Fruit fly (Drosophila melanogaster) whole organism, embryonic: ENCODE results near the gene Ostgamma.
A peak's percentile ranks its signal among the peaks of the same experiment; 100 is the strongest.

ENCODE experiments used
- Blimp-1 ChIP-seq: fragments of 200-800 bp; sonication (Bioruptor generic); optimal IDR thresholded peaks from 3 replicates; lab custom pipeline; 2018; ENCODE audit warnings: missing biosample characterization, missing genetic modification characterization, mild to moderate bottlenecking, moderate library complexity, missing genetic modification reagents
- C15 ChIP-seq: fragments of 200-800 bp; sonication (Bioruptor generic); IDR thresholded peaks from 3 replicates; pipeline ENCODE4 v1.3.6; 2022; ENCODE audit warnings: missing biosample characterization, missing genetic modification characterization
- CG13296 ChIP-seq: fragments of 200-800 bp; sonication (Bioruptor generic); optimal IDR thresholded peaks from 3 replicates; lab custom pipeline; 2018; ENCODE audit warnings: missing biosample characterization, mild to moderate bottlenecking, missing genetic modification characterization
- CG14050 ChIP-seq: fragments of 200-800 bp; sonication (Bioruptor generic); IDR thresholded peaks from 3 replicates; pipeline ENCODE4 v1.3.6; 2022; ENCODE audit warnings: missing biosample characterization, missing genetic modification characterization
- CG15514 ChIP-seq: fragments of 200-800 bp; sonication (Bioruptor generic); optimal IDR thresholded peaks from 3 replicates; lab custom pipeline; 2017; ENCODE audit warnings: missing biosample characterization, missing genetic modification characterization, mild to moderate bottlenecking, moderate library complexity, missing genetic modification reagents
- CG15696 ChIP-seq: fragments of 200-800 bp; sonication (Bioruptor generic); optimal IDR thresholded peaks from 2 replicates; lab custom pipeline; 2019; ENCODE audit warnings: missing biosample characterization, mild to moderate bottlenecking, missing genetic modification characterization, moderate library complexity
- CG17912 ChIP-seq: fragments of 200-800 bp; sonication (Bioruptor generic); optimal IDR thresholded peaks from 2 replicates; lab custom pipeline; 2018; ENCODE audit warnings: missing biosample characterization, mild to moderate bottlenecking, missing genetic modification characterization
- CG18011 ChIP-seq: fragments of 200-800 bp; sonication (Bioruptor generic); optimal IDR thresholded peaks from 2 replicates; lab custom pipeline; 2017; ENCODE audit warnings: missing biosample characterization, missing genetic modification characterization, mild to moderate bottlenecking, moderate library complexity, missing genotype
- CG18764 ChIP-seq: fragments of 200-800 bp; sonication (Bioruptor generic); optimal IDR thresholded peaks from 3 replicates; lab custom pipeline; 2016; ENCODE audit warnings: missing biosample characterization, missing genetic modification characterization
- CG31441 ChIP-seq: fragments of 200-800 bp; sonication (Bioruptor generic); IDR thresholded peaks from 2 replicates; pipeline ENCODE4 v1.3.6; 2022; ENCODE audit warnings: missing biosample characterization, missing genetic modification characterization
- CG32532 ChIP-seq: fragments of 200-800 bp; sonication (Bioruptor generic); IDR thresholded peaks from 2 replicates; pipeline ENCODE4 v1.3.6; 2022; ENCODE audit warnings: missing biosample characterization, missing genetic modification characterization
- CG33557 ChIP-seq: fragments of 200-800 bp; sonication (Bioruptor generic); optimal IDR thresholded peaks from 2 replicates; lab custom pipeline; 2019; ENCODE audit warnings: missing biosample characterization, mild to moderate bottlenecking, missing genetic modification characterization, moderate library complexity
- CG3407 ChIP-seq: fragments of 200-800 bp; sonication (Bioruptor generic); optimal IDR thresholded peaks from 2 replicates; lab custom pipeline; 2018; ENCODE audit warnings: missing biosample characterization, mild to moderate bottlenecking, missing genetic modification characterization
- CG5245 ChIP-seq: fragments of 200-800 bp; sonication (Bioruptor generic); optimal IDR thresholded peaks from 3 replicates; lab custom pipeline; 2016; ENCODE audit warnings: missing biosample characterization, missing genetic modification characterization
- CG6654 ChIP-seq: fragments of 200-800 bp; sonication (Bioruptor generic); optimal IDR thresholded peaks from 2 replicates; lab custom pipeline; 2017; ENCODE audit warnings: missing biosample characterization, mild to moderate bottlenecking, missing genetic modification characterization
- CG8089 ChIP-seq: fragments of 200-800 bp; sonication (Bioruptor generic); optimal IDR thresholded peaks from 3 replicates; lab custom pipeline; 2016; ENCODE audit warnings: missing biosample characterization, missing genetic modification characterization
- CG8478 ChIP-seq: fragments of >200 bp; optimal IDR thresholded peaks from 2 replicates; lab custom pipeline; 2018
- Fer3 ChIP-seq: fragments of 200-800 bp; sonication (Bioruptor generic); optimal IDR thresholded peaks from 2 replicates; lab custom pipeline; 2018; ENCODE audit warnings: missing biosample characterization, mild to moderate bottlenecking, missing genetic modification characterization, moderate library complexity
- GATAe ChIP-seq: fragments of 200-800 bp; sonication (Bioruptor generic); conservative IDR thresholded peaks from 2 replicates; pipeline ENCODE4 v1.3.6; 2022; ENCODE audit warnings: missing biosample characterization, missing genetic modification characterization
- HHEX ChIP-seq: fragments of 200-800 bp; sonication (Bioruptor generic); optimal IDR thresholded peaks from 3 replicates; lab custom pipeline; 2017; ENCODE audit warnings: missing biosample characterization, mild to moderate bottlenecking, missing genetic modification characterization, missing genetic modification reagents
- HLH4C ChIP-seq: fragments of 200-800 bp; sonication (Bioruptor generic); IDR thresholded peaks from 3 replicates; pipeline ENCODE4 v1.3.6; 2022; ENCODE audit warnings: missing biosample characterization, missing genetic modification characterization; ENCODE audit not compliant: partially characterized antibody
- HLH54F ChIP-seq: fragments of 200-800 bp; sonication (Bioruptor generic); optimal IDR thresholded peaks from 3 replicates; lab custom pipeline; 2016; ENCODE audit warnings: missing biosample characterization, missing genetic modification characterization
- Hr3 ChIP-seq: fragments of 200-800 bp; sonication (Bioruptor generic); optimal IDR thresholded peaks from 3 replicates; lab custom pipeline; 2016; ENCODE audit warnings: missing biosample characterization, missing genetic modification characterization
- Jarid2 ChIP-seq: fragments of 200-800 bp; sonication (Bioruptor generic); optimal IDR thresholded peaks from 3 replicates; lab custom pipeline; 2017; ENCODE audit warnings: mild to moderate bottlenecking, missing biosample characterization, missing genetic modification reagents, missing genetic modification characterization
- Lpt ChIP-seq: fragments of >200 bp; optimal IDR thresholded peaks from 2 replicates; lab custom pipeline; 2018; ENCODE audit warnings: missing biosample characterization, missing genetic modification characterization
- Mad ChIP-seq: fragments of 200-800 bp; sonication (Bioruptor generic); optimal IDR thresholded peaks from 2 replicates; lab custom pipeline; 2016; ENCODE audit warnings: missing biosample characterization, missing genetic modification characterization
- NfI ChIP-seq: fragments of 200-800 bp; sonication (Bioruptor generic); optimal IDR thresholded peaks from 3 replicates; lab custom pipeline; 2018; ENCODE audit warnings: missing biosample characterization, mild to moderate bottlenecking, missing genetic modification characterization, moderate library complexity
- Oli ChIP-seq: fragments of 200-800 bp; sonication (Bioruptor generic); optimal IDR thresholded peaks from 2 replicates; lab custom pipeline; 2018; ENCODE audit warnings: missing biosample characterization, mild to moderate bottlenecking, missing genetic modification characterization, moderate library complexity
- Pdp1 ChIP-seq, 2 experiments: fragments of 200-800 bp; sonication (Bioruptor generic); optimal IDR thresholded peaks; 3 replicates each; lab custom pipeline; 2016; ENCODE audit warnings: missing biosample characterization in 2 of 2, missing genetic modification characterization in 2 of 2, mild to moderate bottlenecking in 1 of 2, moderate library complexity in 1 of 2
- Tbp ChIP-seq: fragments of >200 bp; optimal IDR thresholded peaks from 2 replicates; lab custom pipeline; 2018; ENCODE audit warnings: missing biosample characterization, missing genetic modification characterization
- ap ChIP-seq: fragments of 200-800 bp; sonication (Bioruptor generic); IDR thresholded peaks from 2 replicates; pipeline ENCODE4 v1.3.6; 2022; ENCODE audit warnings: missing biosample characterization, missing genetic modification characterization
- ase ChIP-seq: fragments of 200-800 bp; sonication (Bioruptor generic); IDR thresholded peaks from 3 replicates; pipeline ENCODE4 v1.3.6; 2022; ENCODE audit warnings: missing biosample characterization, missing genetic modification characterization
- br ChIP-seq: fragments of >200 bp; optimal IDR thresholded peaks from 2 replicates; lab custom pipeline; 2017
- cas ChIP-seq: fragments of 200-800 bp; sonication (Bioruptor generic); IDR thresholded peaks from 2 replicates; pipeline ENCODE4 v1.3.6; 2022; ENCODE audit warnings: missing biosample characterization, missing genetic modification characterization
- caup ChIP-seq: fragments of 200-800 bp; sonication (Bioruptor generic); optimal IDR thresholded peaks from 3 replicates; lab custom pipeline; 2017; ENCODE audit warnings: missing biosample characterization, mild to moderate bottlenecking, missing genetic modification characterization, moderate library complexity; ENCODE audit not compliant: severe bottlenecking
- cg ChIP-seq: fragments of 200-800 bp; sonication (Bioruptor generic); optimal IDR thresholded peaks from 3 replicates; lab custom pipeline; 2019; ENCODE audit warnings: missing biosample characterization, mild to moderate bottlenecking, missing genetic modification characterization, moderate library complexity
- corto ChIP-seq: fragments of 200-800 bp; sonication (Bioruptor generic); optimal IDR thresholded peaks from 2 replicates; lab custom pipeline; 2016; ENCODE audit warnings: missing biosample characterization, mild to moderate bottlenecking, missing genetic modification characterization, moderate library complexity
- dm ChIP-seq: fragments of 200-800 bp; sonication (Bioruptor generic); optimal IDR thresholded peaks from 3 replicates; lab custom pipeline; 2016; ENCODE audit warnings: missing biosample characterization, missing genetic modification characterization
- grn ChIP-seq: fragments of 200-800 bp; sonication (Bioruptor generic); optimal IDR thresholded peaks from 3 replicates; lab custom pipeline; 2017; ENCODE audit warnings: missing biosample characterization, missing genetic modification characterization
- gsb ChIP-seq: fragments of 200-800 bp; sonication (Bioruptor generic); IDR thresholded peaks from 2 replicates; pipeline ENCODE4 v1.3.6; 2022; ENCODE audit warnings: missing biosample characterization, missing genetic modification characterization
- hbn ChIP-seq: fragments of 200-800 bp; sonication (Bioruptor generic); IDR thresholded peaks from 2 replicates; pipeline ENCODE4 v1.3.6; 2022; ENCODE audit warnings: missing biosample characterization, missing genetic modification characterization; ENCODE audit not compliant: partially characterized antibody
- lab ChIP-seq: fragments of 200-800 bp; sonication (Bioruptor generic); optimal IDR thresholded peaks from 3 replicates; lab custom pipeline; 2017; ENCODE audit warnings: missing biosample characterization, missing genetic modification characterization, mild to moderate bottlenecking, moderate library complexity, missing genetic modification reagents
- lmd ChIP-seq: fragments of 200-800 bp; sonication (Bioruptor generic); IDR thresholded peaks from 2 replicates; pipeline ENCODE4 v1.3.6; 2022; ENCODE audit warnings: missing biosample characterization, missing genetic modification characterization
- nau ChIP-seq: fragments of 200-800 bp; sonication (Bioruptor generic); optimal IDR thresholded peaks from 3 replicates; lab custom pipeline; 2017; ENCODE audit warnings: missing biosample characterization, mild to moderate bottlenecking, missing genetic modification characterization, missing genetic modification reagents
- org-1 ChIP-seq: fragments of 200-800 bp; sonication (Bioruptor generic); optimal IDR thresholded peaks from 2 replicates; lab custom pipeline; 2017; ENCODE audit warnings: missing biosample characterization, missing genetic modification characterization
- ranshi ChIP-seq: fragments of 200-800 bp; sonication (Bioruptor generic); IDR thresholded peaks from 2 replicates; pipeline ENCODE4 v1.3.6; 2022; ENCODE audit warnings: missing biosample characterization, missing genetic modification characterization
- schlank ChIP-seq: fragments of 200-800 bp; sonication (Bioruptor generic); optimal IDR thresholded peaks from 2 replicates; lab custom pipeline; 2018; ENCODE audit warnings: missing biosample characterization, mild to moderate bottlenecking, missing genetic modification characterization
- sim ChIP-seq: fragments of 200-800 bp; sonication (Bioruptor generic); IDR thresholded peaks from 2 replicates; pipeline ENCODE4 v1.3.6; 2022; ENCODE audit warnings: missing biosample characterization, missing genetic modification characterization
- sisA ChIP-seq: fragments of 200-800 bp; sonication (Bioruptor generic); IDR thresholded peaks from 2 replicates; pipeline ENCODE4 v1.3.6; 2022; ENCODE audit warnings: missing biosample characterization, missing genetic modification characterization
- stc ChIP-seq: fragments of 200-800 bp; sonication (Bioruptor generic); IDR thresholded peaks from 2 replicates; pipeline ENCODE4 v1.3.6; 2022; ENCODE audit warnings: missing biosample characterization, missing genetic modification characterization
- tap ChIP-seq: fragments of 200-800 bp; optimal IDR thresholded peaks from 3 replicates; lab custom pipeline; 2019; ENCODE audit warnings: missing biosample characterization, mild to moderate bottlenecking, missing genetic modification characterization, moderate library complexity

The Ostgamma gene

DNA sequence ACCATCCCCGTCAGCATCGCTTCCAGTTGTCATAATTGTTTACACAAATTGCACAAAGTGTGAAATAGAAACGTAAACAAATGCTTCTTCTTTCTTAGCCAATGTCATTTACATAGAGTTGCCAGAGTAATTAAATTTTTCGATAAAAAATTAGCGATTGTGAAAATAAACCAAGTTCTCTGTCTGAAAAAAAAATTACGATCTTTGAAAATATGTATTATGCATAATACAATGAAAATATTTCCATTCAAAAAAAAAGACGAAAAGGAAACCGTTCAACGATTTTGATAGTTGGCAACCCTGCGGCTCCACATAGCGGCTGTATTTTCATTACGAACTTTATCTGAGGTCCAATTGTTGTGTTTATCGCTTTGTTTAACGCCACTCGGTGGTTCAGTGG is 3.1 kb upstream of the Ostgamma start, which contains the start of the genes CG7810 and CG7806 (continued):
- TF ChIP-seq CG33557 (GFP tag; lab: Kevin White, UChicago), result peak; percentile 84
- peak; percentile 89 for TF ChIP-seq Blimp-1 (GFP tag; lab: Kevin White, UChicago)
- peak; percentile 90 for TF ChIP-seq lmd (GFP tag; lab: Robert Waterston, UW)
- TF ChIP-seq gsb (GFP tag; lab: Robert Waterston, UW), result peak; percentile 58; the same call in 1 of the 2 replicates
- TF ChIP-seq CG18011 (GFP tag; lab: Kevin White, UChicago), result peak; percentile 78
- peak; percentile 28 for TF ChIP-seq Jarid2 (GFP tag; lab: Kevin White, UChicago)
- TF ChIP-seq Lpt (GFP tag; lab: Kevin White, UChicago), result no peak
- TF ChIP-seq HHEX, result peak; percentile 80
- TF ChIP-seq CG31441 (GFP tag; lab: Robert Waterston, UW), result no peak; the same call in 1 of the 2 replicates
- TF ChIP-seq sim (GFP tag; lab: Robert Waterston, UW), result peak; percentile 88
- peak; percentile 82 for TF ChIP-seq org-1 (GFP tag; lab: Kevin White, UChicago)
- no peak for TF ChIP-seq br (lab: Kevin White, UChicago)
- TF ChIP-seq Pdp1 (GFP tag; optimal IDR thresholded peaks at IDR 0.05; lab: Kevin White, UChicago), result peak; percentile 88 to 89
- TF ChIP-seq CG32532 (GFP tag; lab: Robert Waterston, UW), result peak; percentile 90
- TF ChIP-seq GATAe (GFP tag; lab: Robert Waterston, UW), result peak; percentile 43; the same call in 1 of the 2 replicates
- peak; percentile 89 for TF ChIP-seq HLH54F (GFP tag; lab: Kevin White, UChicago)
- peak; percentile 71; the same call in 2 of the 3 replicates for TF ChIP-seq C15
- TF ChIP-seq NfI (GFP tag; lab: Kevin White, UChicago), result peak; percentile 88
- TF ChIP-seq cg (GFP tag; lab: Kevin White, UChicago), result no peak
- TF ChIP-seq Hr3, result peak; percentile 87
- TF ChIP-seq tap (tag; lab: Kevin White, UChicago), result peak; percentile 84
- TF ChIP-seq ase (GFP tag; lab: Robert Waterston, UW), result peak; percentile 80
- peak; percentile 86 for TF ChIP-seq CG15514
- TF ChIP-seq CG14050 (GFP tag; lab: Robert Waterston, UW), result peak; percentile 88
- TF ChIP-seq CG8478 (lab: Kevin White, UChicago), result no peak
- TF ChIP-seq Tbp (GFP tag; lab: Kevin White, UChicago), result no peak
- TF ChIP-seq stc (GFP tag; lab: Robert Waterston, UW), result peak; percentile 92
- peak; percentile 52 for TF ChIP-seq HLH4C
- TF ChIP-seq caup (GFP tag; lab: Kevin White, UChicago), result peak; percentile 83
- TF ChIP-seq CG8089 (GFP tag; lab: Kevin White, UChicago), result peak; percentile 87
- peak; percentile 88 for TF ChIP-seq CG18764 (GFP tag; lab: Kevin White, UChicago)
- peak; percentile 63 for TF ChIP-seq schlank
- peak; percentile 69; the same call in 1 of the 2 replicates for TF ChIP-seq cas (GFP tag; lab: Robert Waterston, UW)
- TF ChIP-seq ranshi, result peak; percentile 89
- TF ChIP-seq Mad (GFP tag; lab: Kevin White, UChicago), result peak; percentile 86
- peak; percentile 83 for TF ChIP-seq CG3407
- no peak for TF ChIP-seq hbn
- TF ChIP-seq CG15696 (tag; lab: Kevin White, UChicago), result peak; percentile 74
- TF ChIP-seq nau (GFP tag; lab: Kevin White, UChicago), result no peak
- peak; percentile 69 for TF ChIP-seq dm (GFP tag; lab: Kevin White, UChicago)
- peak; percentile 84 for TF ChIP-seq sisA (GFP tag; lab: Robert Waterston, UW)
- peak; percentile 90 for TF ChIP-seq Fer3 (tag; lab: Kevin White, UChicago)
- TF ChIP-seq CG6654 (GFP tag; lab: Kevin White, UChicago), result peak; percentile 60
- peak; percentile 88 for TF ChIP-seq Oli (tag; lab: Kevin White, UChicago)
- TF ChIP-seq CG5245 (GFP tag; lab: Kevin White, UChicago), result peak; percentile 80
- no peak for TF ChIP-seq grn (GFP tag; lab: Kevin White, UChicago)
- no peak for TF ChIP-seq corto (GFP tag; lab: Kevin White, UChicago)
- peak; percentile 86 for TF ChIP-seq CG13296 (GFP tag; lab: Kevin White, UChicago)
- no peak for TF ChIP-seq lab (GFP tag; lab: Kevin White, UChicago)
- peak; percentile 69 for TF ChIP-seq ap (GFP tag; lab: Robert Waterston, UW)
- peak; percentile 20 for TF ChIP-seq CG17912 (GFP tag; lab: Kevin White, UChicago)
